Fruit fly (Drosophila melanogaster) S2 (cell line): Measurements from ENCODE around the gene Neto.

Experiments used
- CG8478 ChIP-seq: fragments of >200 bp; optimal IDR thresholded peaks from 2 replicates; lab custom pipeline; 2018
- CTCF ChIP-seq, 2 experiments: fragments of >200 bp; optimal IDR thresholded peaks; 2 replicates each; lab custom pipeline; 2018

The Neto gene

DNA sequence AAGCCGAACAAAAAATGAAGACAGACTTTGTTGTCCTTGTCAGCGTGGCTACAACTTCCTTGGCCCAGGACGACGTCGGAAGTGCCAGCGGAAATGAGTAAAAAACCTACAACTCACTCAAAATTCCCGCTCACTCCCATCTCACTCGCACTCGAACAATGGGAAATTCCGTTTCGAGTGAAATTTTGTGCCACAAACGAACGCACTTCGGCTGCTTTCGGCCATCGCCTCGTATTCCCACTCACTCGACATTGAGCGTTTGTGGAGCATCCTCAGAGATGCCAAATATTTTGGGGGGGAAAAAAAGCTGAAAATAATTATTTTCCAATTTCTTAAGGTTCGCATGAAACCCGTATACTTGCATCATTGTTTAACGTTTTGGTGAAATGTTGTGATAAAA, 1.0 kb upstream of the Neto start:
- no peak for TF ChIP-seq CG8478 (lab: Kevin White, UChicago)
- TF ChIP-seq CTCF (optimal IDR thresholded peaks at IDR 0.05; lab: Kevin White, UChicago): no peak

- no peak for TF ChIP-seq CTCF (optimal IDR thresholded peaks at IDR 0.05; lab: Kevin White, UChicago)
- TF ChIP-seq CG8478 (lab: Kevin White, UChicago): no peak
These were observed 1.7 kb downstream of the Neto start for dm6 chrX:13447438-13447837.

DNA sequence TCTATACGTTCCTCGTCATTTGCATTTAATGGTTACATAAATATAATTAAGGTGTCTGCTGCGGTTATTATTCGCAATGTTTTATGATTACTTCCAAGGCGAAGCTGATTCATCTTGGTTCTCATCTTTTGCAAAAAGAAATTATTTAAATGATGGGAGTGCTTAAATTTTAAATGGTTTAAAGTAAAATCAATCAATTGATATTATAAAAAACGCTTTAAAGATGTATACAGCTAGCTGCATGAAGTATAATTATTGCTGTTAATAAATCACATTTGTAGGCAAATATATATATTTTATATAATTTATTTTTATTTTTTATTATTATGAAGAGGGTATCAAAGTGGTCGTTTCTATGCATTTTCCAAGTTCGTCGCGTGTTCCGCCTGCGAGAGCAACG, 5.1 kb downstream of the Neto start:
- TF ChIP-seq CTCF (optimal IDR thresholded peaks at IDR 0.05; lab: Kevin White, UChicago) (no peak), CG8478 (lab: Kevin White, UChicago) (no peak)

DNA sequence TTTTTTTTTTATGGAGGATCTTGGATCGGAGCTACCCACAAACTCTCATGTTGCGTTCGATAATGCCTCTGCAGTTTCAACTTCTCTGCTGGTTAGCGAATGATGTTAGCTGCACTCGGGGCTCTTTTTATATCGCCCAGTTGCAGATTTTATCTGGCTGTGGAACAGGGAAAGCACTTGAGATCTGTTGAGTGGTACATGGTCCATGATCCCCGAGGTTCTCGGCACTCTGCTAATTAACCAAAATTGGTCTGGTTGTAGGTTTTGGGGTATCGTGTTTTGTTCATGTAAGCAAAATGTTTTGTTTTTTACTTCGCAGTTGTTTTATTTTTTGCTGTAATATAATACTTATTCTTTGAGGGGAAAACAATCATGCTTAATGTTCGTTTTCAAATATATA, 11.9 kb downstream of the Neto start, which contains the start of gene CG34324:
Gene CG34324, minus strand, starts transcription at position 101 of the 400 bp plus-strand sequence.
- TF ChIP-seq CG8478 (lab: Kevin White, UChicago) (no peak), CTCF (optimal IDR thresholded peaks at IDR 0.05; lab: Kevin White, UChicago) (no peak)

dm6 chrX:13478994-13479393, 33.3 kb downstream of the Neto start:
- no peak for TF ChIP-seq CTCF (optimal IDR thresholded peaks at IDR 0.05; lab: Kevin White, UChicago)
- no peak for TF ChIP-seq CG8478 (lab: Kevin White, UChicago)

dm6 chrX:13527706-13528105, 82.0 kb downstream of the Neto start, which contains the start of gene CG15754:
Gene CG15754 (plus strand): TSS chrX:13528006.
- no peak for TF ChIP-seq CG8478 (lab: Kevin White, UChicago)
- TF ChIP-seq CTCF (optimal IDR thresholded peaks at IDR 0.05; lab: Kevin White, UChicago): no peak

DNA sequence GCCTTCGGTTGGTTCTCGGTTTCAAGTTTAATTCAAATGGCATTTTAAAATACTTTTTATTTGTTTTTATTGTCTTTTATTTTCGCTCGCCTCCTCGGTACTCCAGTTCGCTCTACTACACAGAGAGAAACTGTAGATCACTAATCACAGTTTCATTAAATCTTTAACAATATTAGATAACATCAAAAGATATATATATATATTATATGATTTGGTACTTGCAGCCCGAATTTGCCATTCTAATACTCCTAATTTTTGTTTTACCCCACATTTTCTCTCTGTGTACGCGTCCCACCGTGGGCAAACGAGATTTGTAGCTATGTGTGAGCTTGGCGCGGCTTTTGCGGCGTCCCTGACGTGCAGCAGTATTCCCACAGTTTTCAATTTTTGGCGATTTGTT, 84.0 kb downstream of the Neto start:
- TF ChIP-seq CG8478 (lab: Kevin White, UChicago): no peak

DNA sequence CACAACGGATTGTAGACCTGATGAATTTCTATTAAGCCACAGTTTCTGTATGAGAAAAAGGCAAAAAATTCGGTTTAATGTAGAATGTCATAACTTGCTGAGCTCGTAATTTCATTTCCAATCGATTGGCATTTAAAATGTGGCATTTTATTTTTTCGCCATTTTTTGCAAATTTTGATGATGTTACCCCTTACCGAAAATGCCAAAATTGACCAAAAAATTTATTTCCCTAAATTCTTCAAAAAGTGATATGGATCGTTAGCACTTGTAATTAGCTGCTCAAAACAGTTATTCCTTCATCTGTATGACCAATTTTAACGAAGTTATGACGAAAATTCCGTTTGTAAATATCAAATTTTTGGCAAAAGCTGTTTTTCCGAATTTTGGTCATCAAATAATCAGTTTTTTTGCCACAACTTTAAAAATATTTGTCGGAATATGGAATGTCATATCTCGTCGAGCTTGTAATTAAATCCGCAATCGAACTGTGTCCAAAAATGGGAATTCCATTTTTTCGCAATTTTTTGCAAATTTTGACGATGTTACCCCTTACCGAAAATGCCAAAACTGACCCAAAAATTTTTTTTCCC, 84.6 kb downstream of the Neto start, which contains the start of gene CG44428:
Gene CG44428, minus strand, starts transcription at position 51 of the 590 bp plus-strand sequence.
- TF ChIP-seq CTCF (optimal IDR thresholded peaks at IDR 0.05; lab: Kevin White, UChicago): no peak
- no peak for TF ChIP-seq CG8478 (lab: Kevin White, UChicago)

dm6 chrX:13534100-13534499, 88.4 kb downstream of the Neto start, which contains the start of gene CG15756:
Gene CG15756 (plus strand): TSS chrX:13534400.
- no peak for TF ChIP-seq CG8478 (lab: Kevin White, UChicago)
- TF ChIP-seq CTCF (optimal IDR thresholded peaks at IDR 0.05; lab: Kevin White, UChicago): no peak

dm6 chrX:13536776-13537175, 91.1 kb downstream of the Neto start:
- no peak for TF ChIP-seq CTCF (optimal IDR thresholded peaks at IDR 0.05; lab: Kevin White, UChicago)
- no peak for TF ChIP-seq CG8478 (lab: Kevin White, UChicago)

DNA sequence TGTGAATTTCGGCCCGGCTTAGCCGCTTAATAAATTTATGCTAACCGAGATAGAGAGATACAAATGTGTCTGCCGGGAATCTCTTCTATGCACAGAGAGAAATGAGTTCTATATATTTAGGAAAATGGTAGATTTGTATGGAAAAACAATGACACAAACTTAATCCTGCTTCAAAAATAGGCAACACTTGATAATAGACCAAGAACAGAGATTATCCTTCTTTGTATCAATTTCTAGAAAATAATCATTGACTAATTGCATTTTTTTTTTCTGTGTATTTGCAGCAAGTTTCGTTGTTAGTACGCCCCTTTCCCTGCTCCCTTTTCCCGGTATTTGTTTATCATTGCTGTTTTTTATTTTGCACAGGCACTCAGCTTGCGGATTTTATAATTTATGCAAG, 93.7 kb downstream of the Neto start:
- TF ChIP-seq CTCF (optimal IDR thresholded peaks at IDR 0.05; lab: Kevin White, UChicago) (no peak), CG8478 (lab: Kevin White, UChicago) (no peak)

DNA sequence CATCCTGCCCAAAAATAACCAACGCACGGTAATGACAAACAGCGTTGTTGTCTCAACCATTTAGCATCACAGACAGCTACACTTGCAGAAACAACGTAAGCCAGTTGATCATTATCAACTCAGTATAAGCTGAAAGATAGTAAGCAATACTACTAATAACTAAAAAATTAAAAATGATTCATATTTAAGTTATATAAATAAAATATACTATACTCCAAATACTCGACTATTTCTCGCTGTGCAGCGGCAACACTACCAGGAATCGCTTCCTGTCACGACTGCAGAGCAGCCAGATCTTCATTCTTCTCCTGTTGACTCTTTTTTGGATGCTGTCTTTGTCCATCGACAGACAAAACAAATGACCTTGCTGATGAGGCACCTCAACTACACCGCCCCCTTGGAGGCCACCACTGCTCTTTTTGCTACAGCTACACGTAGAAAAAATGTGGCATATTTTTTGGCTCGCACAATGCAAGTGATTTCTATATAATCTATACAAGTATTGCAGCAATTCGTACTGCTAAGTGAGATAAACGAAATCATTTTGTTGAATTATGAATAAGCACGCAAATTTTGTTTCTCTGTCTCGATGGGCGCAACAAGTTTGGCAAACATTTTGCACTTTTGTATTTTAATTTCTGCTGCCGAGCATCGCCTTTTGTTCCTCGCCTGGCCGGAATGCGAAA, 95.4 kb downstream of the Neto start:
- TF ChIP-seq CTCF (optimal IDR thresholded peaks at IDR 0.05; lab: Kevin White, UChicago) (no peak), CG8478 (lab: Kevin White, UChicago) (no peak)

DNA sequence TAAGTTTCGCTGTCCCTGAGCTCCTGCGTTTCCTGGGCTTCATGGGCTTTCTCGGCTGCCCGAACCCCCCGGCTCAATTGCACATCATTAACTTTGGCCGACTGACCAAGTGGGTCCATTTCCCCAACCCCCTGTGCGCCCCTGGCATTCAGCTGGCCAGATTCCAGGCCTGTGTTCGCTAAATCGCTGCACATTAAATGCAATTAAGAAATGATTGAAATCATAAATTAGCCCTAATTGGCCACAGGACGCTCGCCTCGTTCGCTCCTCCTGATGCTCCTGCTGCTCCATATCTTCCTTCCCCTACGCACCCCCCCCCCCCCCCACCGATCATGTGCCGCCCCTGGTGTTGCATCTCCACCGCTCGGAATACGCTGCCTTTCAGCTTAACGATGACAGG, 96.4 kb downstream of the Neto start:
- TF ChIP-seq CG8478 (lab: Kevin White, UChicago) (no peak), CTCF (optimal IDR thresholded peaks at IDR 0.05; lab: Kevin White, UChicago) (no peak)

DNA sequence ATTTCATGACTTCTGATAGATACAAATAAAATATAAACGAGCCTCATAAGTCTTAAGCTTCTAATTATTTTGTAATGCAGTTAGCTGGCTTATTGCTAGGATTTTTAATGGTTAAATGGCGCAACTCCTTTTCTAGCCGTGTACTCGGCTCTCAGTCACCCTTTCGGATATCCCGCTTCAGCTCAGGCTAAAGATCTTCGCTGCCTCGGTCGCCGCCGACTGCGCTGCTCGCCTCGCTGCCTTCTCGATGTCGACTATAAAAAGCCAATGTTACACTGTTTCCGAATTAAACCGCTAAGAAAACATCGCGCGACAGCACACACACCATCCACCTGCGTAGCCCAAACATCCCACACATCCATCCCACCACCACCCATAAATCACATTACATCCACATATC, 97.6 kb downstream of the Neto start, which contains the start of gene Cpr12A:
Gene Cpr12A, plus strand, starts transcription at position 301 of the 400 bp plus-strand sequence.
- TF ChIP-seq CG8478 (lab: Kevin White, UChicago) (no peak), CTCF (optimal IDR thresholded peaks at IDR 0.05; lab: Kevin White, UChicago) (no peak)

DNA sequence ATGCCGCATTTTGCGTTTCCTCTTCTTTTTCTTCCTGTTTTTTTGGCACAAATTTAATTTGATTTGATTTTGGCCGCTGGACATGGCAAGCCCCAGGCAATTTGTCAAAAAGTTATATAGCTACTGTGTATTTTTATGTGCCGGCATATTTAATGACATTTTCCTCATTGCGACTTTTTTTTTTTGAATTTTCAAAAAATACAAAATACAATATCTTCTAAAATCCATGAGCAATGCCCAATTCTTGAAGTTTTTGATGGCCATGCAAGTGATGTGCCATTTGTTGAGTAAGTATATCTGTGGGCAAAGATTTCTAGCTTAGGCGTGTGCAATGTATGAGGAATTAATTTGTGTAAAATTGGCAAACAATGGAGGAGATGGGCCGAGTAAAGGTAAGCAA, 110.0 kb downstream of the Neto start, which contains the start of gene CG11816:
Gene CG11816, minus strand, starts transcription at position 101 of the 400 bp plus-strand sequence.
- no peak for TF ChIP-seq CTCF (optimal IDR thresholded peaks at IDR 0.05; lab: Kevin White, UChicago)
- TF ChIP-seq CG8478 (lab: Kevin White, UChicago): no peak
